Worm (Caenorhabditis elegans): ENCODE results near the gene mrp-6.

The mrp-6 gene

DNA sequence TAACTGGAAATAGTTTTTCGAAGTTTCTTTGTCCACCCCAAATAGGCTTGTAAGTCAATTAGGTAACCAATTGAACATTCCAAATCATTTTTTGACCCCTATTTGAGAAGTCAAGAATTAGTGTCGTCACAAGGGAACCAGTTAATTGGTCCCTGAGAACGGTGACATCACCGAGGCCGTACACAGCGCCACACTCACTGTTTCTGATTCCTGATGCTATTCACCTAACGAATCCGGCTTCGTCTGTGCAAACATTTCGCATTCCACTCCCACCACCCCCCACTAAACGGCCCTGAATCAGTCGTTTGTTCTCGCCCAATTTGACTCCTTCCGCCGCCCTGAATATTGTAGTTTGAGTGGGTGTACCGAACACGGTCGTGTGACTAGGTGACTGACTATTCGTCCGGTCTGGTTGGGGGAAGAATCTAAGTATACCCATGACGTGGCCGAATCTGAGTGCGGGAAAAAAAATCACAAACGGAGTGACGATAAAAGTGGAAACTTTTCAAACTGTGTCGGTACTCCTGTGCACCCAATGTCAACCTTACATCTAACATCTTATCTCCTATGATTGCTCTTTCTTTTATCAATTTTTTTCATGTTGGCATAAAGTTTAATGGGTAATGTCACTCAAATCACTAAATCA, 42.3 kb downstream of the mrp-6 start:
- TF ChIP-seq gmeb-1 (tag; optimal IDR thresholded peaks at IDR 0.05) (peak; percentile 30), nhr-21 (tag; optimal IDR thresholded peaks at IDR 0.05) (no peak), elt-1 (tag; optimal IDR thresholded peaks at IDR 0.05) (no peak), nhr-25 (tag; optimal IDR thresholded peaks at IDR 0.05) (peak; percentile 75), fos-1 (tag; optimal IDR thresholded peaks at IDR 0.05) (peak; percentile 30), ceh-82 (tag; optimal IDR thresholded peaks at IDR 0.05) (no peak), crh-2 (tag; optimal IDR thresholded peaks at IDR 0.05) (peak; percentile 26), F13H6.1 (tag; optimal IDR thresholded peaks at IDR 0.05) (peak; percentile 6), nhr-129 (tag; optimal IDR thresholded peaks at IDR 0.05) (peak; percentile 41), sma-9 (GFP tag; optimal IDR thresholded peaks at IDR 0.05) (peak; percentile 78), sma-9 (tag; optimal IDR thresholded peaks at IDR 0.05) (no peak), sma-3 (GFP tag; optimal IDR thresholded peaks at IDR 0.05) (peak; percentile 48)

DNA sequence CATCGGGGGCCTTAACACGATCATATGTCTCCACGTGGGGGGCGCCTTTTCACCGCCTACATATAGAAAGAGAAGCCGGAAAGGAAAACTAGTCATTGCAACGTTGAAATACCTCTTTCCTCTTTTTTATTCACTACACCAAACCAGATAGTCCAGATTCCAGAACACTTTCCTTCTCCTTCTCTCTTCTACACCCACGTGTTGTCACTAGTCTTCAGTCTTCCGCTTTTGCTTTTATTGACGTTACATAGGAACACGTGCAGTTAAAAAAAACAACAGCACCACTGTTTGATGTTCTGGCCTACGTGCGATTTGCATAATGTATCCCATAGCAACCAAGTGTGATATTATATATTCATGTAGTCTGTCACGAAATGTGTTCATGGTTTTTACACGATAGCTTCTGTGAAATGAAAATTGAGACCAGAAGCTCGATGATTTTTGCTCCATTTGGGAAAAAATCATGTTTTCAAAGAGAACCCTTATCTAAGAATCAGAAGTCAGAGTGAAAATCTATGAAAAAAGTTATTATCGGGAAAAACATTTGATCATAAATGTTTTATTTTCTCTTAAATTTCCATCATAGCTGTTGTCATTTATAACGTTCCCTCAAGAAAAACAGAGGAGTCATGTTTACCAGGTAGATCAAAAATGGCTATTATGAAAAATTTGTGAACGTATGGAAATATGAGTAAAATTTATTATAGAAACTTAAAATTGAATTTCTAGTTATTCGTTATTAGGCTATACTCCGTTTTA, 43.1 kb downstream of the mrp-6 start:
- TF ChIP-seq mab-5 (tag; optimal IDR thresholded peaks at IDR 0.05) (no peak), nhr-25 (tag; optimal IDR thresholded peaks at IDR 0.05) (peak; percentile 78), peb-1 (tag; optimal IDR thresholded peaks at IDR 0.05) (no peak), mbf-1 (tag; optimal IDR thresholded peaks at IDR 0.05) (no peak), sem-4 (tag; optimal IDR thresholded peaks at IDR 0.05) (no peak), ztf-4 (tag; optimal IDR thresholded peaks at IDR 0.05) (peak; percentile 70), ama-1 (optimal IDR thresholded peaks at IDR 0.05) (peak; percentile 37), sma-9 (GFP tag; optimal IDR thresholded peaks at IDR 0.05) (peak; percentile 30), sma-9 (tag; optimal IDR thresholded peaks at IDR 0.05) (no peak), lsy-2 (tag; optimal IDR thresholded peaks at IDR 0.05) (peak in 1 of 2 experiments; percentile 12), nhr-129 (tag; optimal IDR thresholded peaks at IDR 0.05) (peak; percentile 3), aly-2 (tag; optimal IDR thresholded peaks at IDR 0.05) (no peak), blmp-1 (tag; optimal IDR thresholded peaks at IDR 0.05; ENCODE audit: insufficient read depth) (peak; percentile 41)

ce11 chrX:4142648-4143259, 43.8 kb downstream of the mrp-6 start:
- TF ChIP-seq elt-3 (tag; optimal IDR thresholded peaks at IDR 0.05) (no peak), fos-1 (tag; optimal IDR thresholded peaks at IDR 0.05) (peak; percentile 35), crh-2 (tag; optimal IDR thresholded peaks at IDR 0.05) (peak; percentile 99), nhr-129 (tag; optimal IDR thresholded peaks at IDR 0.05) (peak; percentile 99), nhr-10 (tag; optimal IDR thresholded peaks at IDR 0.05) (no peak), sma-9 (GFP tag; optimal IDR thresholded peaks at IDR 0.05) (peak; percentile 74), sma-9 (tag; optimal IDR thresholded peaks at IDR 0.05) (no peak), lin-11 (tag; optimal IDR thresholded peaks at IDR 0.05) (peak; percentile 74), sem-4 (tag; optimal IDR thresholded peaks at IDR 0.05) (no peak), nhr-21 (tag; optimal IDR thresholded peaks at IDR 0.05) (peak; percentile 36), lsy-2 (tag; optimal IDR thresholded peaks at IDR 0.05) (peak in 1 of 2 experiments; percentile 64), nhr-6 (tag; optimal IDR thresholded peaks at IDR 0.05) (peak; percentile 42), ztf-4 (tag; optimal IDR thresholded peaks at IDR 0.05) (peak; percentile 80), C34F6.9 (tag; optimal IDR thresholded peaks at IDR 0.05) (peak; percentile 61)

- TF ChIP-seq lsy-2 (tag; optimal IDR thresholded peaks at IDR 0.05) (peak in 1 of 2 experiments; percentile 82), snpc-4 (tag; optimal IDR thresholded peaks at IDR 0.05) (peak; percentile 20), F13H6.1 (tag; optimal IDR thresholded peaks at IDR 0.05) (peak; percentile 92), zag-1 (tag; optimal IDR thresholded peaks at IDR 0.05) (peak; percentile 17), nhr-21 (tag; optimal IDR thresholded peaks at IDR 0.05) (peak; percentile 86), skn-1 (tag; optimal IDR thresholded peaks at IDR 0.05) (no peak), dmd-4 (tag; optimal IDR thresholded peaks at IDR 0.05) (no peak), nhr-237 (tag; optimal IDR thresholded peaks at IDR 0.05) (peak; percentile 11), Y55F3AM.14 (GFP tag; optimal IDR thresholded peaks at IDR 0.05) (peak; percentile 50), mdl-1 (tag; optimal IDR thresholded peaks at IDR 0.05) (peak; percentile 80 to 93), nhr-12 (tag; optimal IDR thresholded peaks at IDR 0.05) (peak; percentile 27), ceh-16 (tag; optimal IDR thresholded peaks at IDR 0.05) (no peak), sma-9 (GFP tag; optimal IDR thresholded peaks at IDR 0.05) (peak; percentile 100), sma-9 (tag; optimal IDR thresholded peaks at IDR 0.05) (peak; percentile 74), nhr-10 (tag; optimal IDR thresholded peaks at IDR 0.05) (no peak), sma-3 (GFP tag; optimal IDR thresholded peaks at IDR 0.05) (peak; percentile 87), nhr-129 (tag; optimal IDR thresholded peaks at IDR 0.05) (peak; percentile 92), C34F6.9 (tag; optimal IDR thresholded peaks at IDR 0.05) (peak; percentile 74), fos-1 (tag; optimal IDR thresholded peaks at IDR 0.05) (no peak), nhr-23 (tag; optimal IDR thresholded peaks at IDR 0.05) (no peak), mab-5 (tag; optimal IDR thresholded peaks at IDR 0.05) (peak; percentile 50), unc-39 (tag; optimal IDR thresholded peaks at IDR 0.05) (no peak), gmeb-1 (tag; optimal IDR thresholded peaks at IDR 0.05) (peak; percentile 68), nhr-25 (tag; optimal IDR thresholded peaks at IDR 0.05) (peak; percentile 91), R02D3.7 (tag; optimal IDR thresholded peaks at IDR 0.05) (no peak), aly-2 (tag; optimal IDR thresholded peaks at IDR 0.05) (no peak), lin-11 (tag; optimal IDR thresholded peaks at IDR 0.05) (peak; percentile 85), blmp-1 (tag; optimal IDR thresholded peaks at IDR 0.05; ENCODE audit: insufficient read depth) (no peak), crh-2 (tag; optimal IDR thresholded peaks at IDR 0.05) (peak; percentile 74), lin-13 (GFP tag; optimal IDR thresholded peaks at IDR 0.05) (peak; percentile 39), ztf-4 (tag; optimal IDR thresholded peaks at IDR 0.05) (peak; percentile 96), unc-55 (GFP tag; optimal IDR thresholded peaks at IDR 0.05) (peak; percentile 22), sem-4 (tag; optimal IDR thresholded peaks at IDR 0.05) (peak; percentile 89)
Measured at ce11 chrX:4142202-4142601, 44.4 kb downstream of the mrp-6 start.
